Worm (Caenorhabditis elegans): ENCODE results near the gene exos-1.
A peak's percentile ranks its signal among the peaks of the same experiment; 100 is the strongest.

ce11 chrIII:10989491-10990032 lies 19.3 kb upstream of the exos-1 start:
- peak; percentile 96 for TF ChIP-seq flt-1 (GFP tag; IDR thresholded peaks at IDR 0.05)
- TF ChIP-seq cog-1 (tag; optimal IDR thresholded peaks at IDR 0.05), result peak; percentile 96
- TF ChIP-seq ztf-29 (GFP tag; IDR thresholded peaks at IDR 0.05), result peak; percentile 93
